Worm (Caenorhabditis elegans) whole organism, L2 larva: Measurements from ENCODE around the gene F32D8.4.

Source experiments
- aly-2 ChIP-seq: fragments of 150-350 bp; optimal IDR thresholded peaks from 2 replicates; lab custom pipeline; 2014; ENCODE audit warnings: missing biosample characterization, missing genetic modification characterization
- ama-1 ChIP-seq: fragments of 150-350 bp; optimal IDR thresholded peaks from 2 replicates; lab custom pipeline; 2018; ENCODE audit warnings: inconsistent platforms
- lin-11 ChIP-seq: fragments of 150-350 bp; sonication (generic microtip); optimal IDR thresholded peaks from 2 replicates; lab custom pipeline; 2014; ENCODE audit warnings: missing biosample characterization, missing genetic modification characterization, inconsistent platforms, mixed read lengths
- nhr-237 ChIP-seq: fragments of 150-350 bp; optimal IDR thresholded peaks from 2 replicates; lab custom pipeline; 2014; ENCODE audit warnings: missing biosample characterization, missing genetic modification characterization
- nhr-6 ChIP-seq: fragments of 150-350 bp; optimal IDR thresholded peaks from 2 replicates; lab custom pipeline; 2014; ENCODE audit warnings: missing biosample characterization, missing genetic modification characterization
- sma-3 ChIP-seq: sonication (generic microtip); optimal IDR thresholded peaks from 2 replicates; lab custom pipeline; 2016; ENCODE audit warnings: missing genetic modification reagents, missing genetic modification characterization, missing compliant biosample characterization
- snpc-4 ChIP-seq: fragments of 150-350 bp; optimal IDR thresholded peaks from 2 replicates; lab custom pipeline; 2014; ENCODE audit warnings: missing biosample characterization, missing genetic modification characterization
- ztf-11 ChIP-seq: sonication (generic microtip); optimal IDR thresholded peaks from 2 replicates; lab custom pipeline; 2017; ENCODE audit warnings: missing biosample characterization, missing genetic modification characterization
- ztf-4 ChIP-seq: fragments of 150-350 bp; optimal IDR thresholded peaks from 2 replicates; lab custom pipeline; 2014; ENCODE audit warnings: missing biosample characterization, missing genetic modification characterization

DNA sequence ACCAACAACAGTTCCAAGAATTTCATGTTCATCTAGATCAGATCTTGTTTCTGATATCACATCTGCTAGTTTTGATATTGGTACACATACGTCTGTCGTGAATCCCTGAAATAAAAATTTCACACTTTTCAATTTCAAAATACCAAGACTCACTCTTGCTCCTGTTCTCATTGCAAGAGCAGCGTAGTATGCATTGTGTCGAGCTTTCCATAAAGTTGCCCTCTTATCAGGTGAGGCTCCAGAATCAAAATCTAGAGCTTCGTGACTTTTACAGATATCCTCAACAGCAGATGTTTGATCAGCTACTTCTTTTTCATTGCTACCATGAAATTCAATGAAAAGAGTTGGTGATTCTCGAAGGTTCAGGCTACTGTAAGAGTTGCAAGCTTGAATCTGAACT, 4.3 kb downstream of the F32D8.4 start, which contains the start of gene F32D8.11:
- no peak for TF ChIP-seq aly-2
- TF ChIP-seq lin-11 (tag; lab: Kevin White, UChicago): no peak
- no peak for TF ChIP-seq nhr-6
- no peak for TF ChIP-seq nhr-237 (tag; lab: Kevin White, UChicago)
- TF ChIP-seq snpc-4: no peak
- TF ChIP-seq ztf-11: no peak
- no peak for TF ChIP-seq sma-3
- TF ChIP-seq ama-1: no peak
- no peak for TF ChIP-seq ztf-4
